Fruit fly (Drosophila melanogaster) whole organism, pupa: Measurements from ENCODE around the gene rpk.

Source experiments
- CG17806 ChIP-seq: fragments of 200-800 bp; sonication (Bioruptor generic); optimal IDR thresholded peaks from 2 replicates; lab custom pipeline; 2018; ENCODE audit warnings: missing biosample characterization, mild to moderate bottlenecking, missing genetic modification characterization, moderate library complexity
- CG8159 ChIP-seq: fragments of 200-800 bp; sonication (Bioruptor generic); optimal IDR thresholded peaks from 3 replicates; lab custom pipeline; 2018; ENCODE audit warnings: missing biosample characterization, mild to moderate bottlenecking, missing genetic modification characterization, moderate library complexity
- EcR ChIP-seq: fragments of 200-800 bp; sonication (Bioruptor generic); optimal IDR thresholded peaks from 3 replicates; lab custom pipeline; 2019; ENCODE audit warnings: missing biosample characterization, missing genetic modification characterization, mild to moderate bottlenecking, moderate library complexity, missing genetic modification reagents

dm6 chr3R:4654557-4655273, 8.9 kb downstream of the rpk start, which contains the start of gene spartin:
- no peak for TF ChIP-seq CG17806 (tag; lab: Kevin White, UChicago)
- no peak for TF ChIP-seq CG8159 (tag; lab: Kevin White, UChicago)
- peak; percentile 37 for TF ChIP-seq EcR (GFP tag; lab: Kevin White, UChicago)
